Fruit fly (Drosophila melanogaster) whole organism, adult: Measurements from ENCODE around the gene CG45099.

Experiments
- CG11617 ChIP-seq: fragments of 200-800 bp; sonication (Bioruptor generic); optimal IDR thresholded peaks from 2 replicates; lab custom pipeline; 2017; ENCODE audit warnings: mild to moderate bottlenecking, missing biosample characterization, missing genetic modification reagents, missing genetic modification characterization
- CG1620 ChIP-seq: fragments of 200-800 bp; sonication (Bioruptor generic); optimal IDR thresholded peaks from 2 replicates; lab custom pipeline; 2016; ENCODE audit warnings: missing biosample characterization, missing genetic modification characterization
- CG33017 ChIP-seq: fragments of 200-800 bp; sonication (Bioruptor generic); optimal IDR thresholded peaks from 2 replicates; lab custom pipeline; 2018; ENCODE audit warnings: missing biosample characterization, mild to moderate bottlenecking, missing genetic modification characterization, moderate library complexity
- CG7045 ChIP-seq: fragments of 200-800 bp; sonication (Bioruptor generic); optimal IDR thresholded peaks from 2 replicates; lab custom pipeline; 2017; ENCODE audit warnings: missing biosample characterization, mild to moderate bottlenecking, missing genetic modification characterization
- CG7101 ChIP-seq: fragments of 200-800 bp; sonication (Bioruptor generic); optimal IDR thresholded peaks from 2 replicates; lab custom pipeline; 2018; ENCODE audit warnings: missing biosample characterization, mild to moderate bottlenecking, missing genetic modification characterization, moderate library complexity
- Hr96 ChIP-seq: fragments of 200-800 bp; sonication (Bioruptor generic); optimal IDR thresholded peaks from 2 replicates; lab custom pipeline; 2016; ENCODE audit warnings: missing biosample characterization, missing genetic modification characterization
- bab1 ChIP-seq: fragments of 200-800 bp; sonication (Bioruptor generic); optimal IDR thresholded peaks from 3 replicates; lab custom pipeline; 2019; ENCODE audit warnings: missing biosample characterization, mild to moderate bottlenecking, missing genetic modification characterization, moderate library complexity
- toe ChIP-seq: fragments of 200-800 bp; sonication (Bioruptor generic); optimal IDR thresholded peaks from 2 replicates; lab custom pipeline; 2016; ENCODE audit warnings: missing biosample characterization, missing genetic modification characterization

dm6 chr3R:22067235-22067634, 33.1 kb upstream of the CG45099 start:
- TF ChIP-seq toe (GFP tag; lab: Kevin White, UChicago) (no peak), Hr96 (GFP tag; lab: Kevin White, UChicago) (no peak), CG1620 (GFP tag; lab: Kevin White, UChicago) (no peak), CG11617 (GFP tag; lab: Kevin White, UChicago) (no peak), CG7045 (GFP tag; lab: Kevin White, UChicago) (no peak), CG33017 (tag; lab: Kevin White, UChicago) (no peak), CG7101 (tag; lab: Kevin White, UChicago) (no peak), bab1 (GFP tag; lab: Kevin White, UChicago) (no peak)
